Fruit fly (Drosophila melanogaster): ENCODE measurements around the gene CG10469.

The CG10469 gene

DNA sequence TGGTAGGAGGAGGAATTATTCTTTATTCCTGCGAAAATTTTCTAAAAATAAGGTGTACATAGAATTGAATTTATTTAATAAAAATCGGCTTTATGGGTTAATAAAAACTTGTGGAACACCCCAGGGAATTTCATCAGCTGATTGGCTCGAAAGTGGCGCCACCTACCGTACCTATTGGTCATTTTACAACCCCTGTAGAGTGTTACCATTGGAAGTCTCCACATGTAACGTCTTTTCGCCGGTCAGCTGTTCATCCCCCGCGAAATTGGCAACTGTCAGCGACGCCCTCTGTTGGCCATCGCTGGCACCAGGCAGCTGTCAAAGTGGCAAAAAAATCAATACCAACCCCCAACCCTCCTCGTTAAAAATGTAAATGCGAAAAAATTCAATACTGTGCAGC lies 10.6 kb downstream of the CG10469 start, which contains the start of gene CG13293 (continued):
- TF ChIP-seq stwl (tag; optimal IDR thresholded peaks at IDR 0.05): peak; percentile 28
- no peak for TF ChIP-seq psq (GFP tag; optimal IDR thresholded peaks at IDR 0.05)
- peak; percentile 69 for TF ChIP-seq sqz (GFP tag; optimal IDR thresholded peaks at IDR 0.05)
- peak; percentile 61 for TF ChIP-seq Myb (GFP tag; optimal IDR thresholded peaks at IDR 0.05)
- peak; percentile 63 for TF ChIP-seq Med (GFP tag)

dm6 chr3L:6076429-6076828 lies 16.7 kb downstream of the CG10469 start, which contains the start of gene ssp6:
ssp6 (plus strand) TSS chr3L:6076722.
- TF ChIP-seq kni (GFP tag; optimal IDR thresholded peaks at IDR 0.05) (peak; percentile 13), chinmo (GFP tag; IDR thresholded peaks at IDR 0.05; ENCODE audit: partially characterized antibody) (0 out of 4 replicates have a peak, but pooled peaks have one; percentile 17), CG10209 (GFP tag; optimal IDR thresholded peaks at IDR 0.05) (no peak), abd-A (tag; optimal IDR thresholded peaks at IDR 0.05) (peak; percentile 75), scrt (GFP tag; optimal IDR thresholded peaks at IDR 0.05) (peak; percentile 85), CG18599 (GFP tag; optimal IDR thresholded peaks at IDR 0.05) (no peak), Deaf1 (tag; optimal IDR thresholded peaks at IDR 0.05) (peak; percentile 51), sob (GFP tag; IDR thresholded peaks at IDR 0.05) (0 out of 2 replicates have a peak, but pooled peaks have one; percentile 9), Ets65A (GFP tag) (peak; percentile 56), Med (GFP tag) (peak; percentile 39), HHEX (GFP tag; optimal IDR thresholded peaks at IDR 0.05) (no peak), ewg (GFP tag; optimal IDR thresholded peaks at IDR 0.05) (peak; percentile 82)

DNA sequence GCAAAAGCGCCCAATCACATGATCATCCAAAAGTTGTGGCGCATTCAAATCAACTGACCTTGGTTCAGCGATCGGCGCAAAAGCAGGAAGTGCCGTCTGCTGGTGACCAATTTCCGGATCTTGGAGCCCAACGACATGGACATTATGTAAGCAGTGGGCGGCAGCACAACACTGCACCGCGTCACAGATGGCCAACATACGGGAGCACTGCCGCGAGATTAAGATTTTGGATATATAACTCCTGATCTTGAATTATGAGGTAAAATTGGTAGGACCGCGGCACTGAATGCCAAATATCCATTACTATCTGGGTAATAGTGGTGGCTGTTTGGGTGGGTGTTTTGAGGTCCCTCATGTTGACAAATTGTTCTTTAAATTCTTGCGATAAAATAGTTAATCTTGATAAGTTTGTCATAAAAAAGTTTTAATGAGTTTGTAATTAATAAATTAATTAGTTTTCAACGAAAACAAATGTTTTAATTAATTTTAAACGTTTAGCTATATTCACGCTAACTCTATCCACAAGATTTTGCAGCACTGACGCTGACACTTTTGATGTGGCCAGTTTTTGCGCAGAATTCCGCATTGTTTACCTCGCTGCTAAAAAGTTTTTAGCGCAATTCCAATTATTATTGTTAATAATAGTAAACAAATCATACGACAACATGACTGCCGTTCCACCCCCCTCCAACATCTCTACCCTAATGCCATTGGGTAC lies 18.0 kb downstream of the CG10469 start, which contains the start of the genes CG13295 and CG6610:
Gene CG13295 (minus strand): TSS at position 271 of the 718 bp plus-strand sequence.
Gene CG6610 (plus strand): TSS at position 562 of the 718 bp plus-strand sequence.
- 0 out of 2 replicates have a peak, but pooled peaks have one; percentile 28 for TF ChIP-seq CG32772 (GFP tag; IDR thresholded peaks at IDR 0.05)
- no peak for TF ChIP-seq ase (GFP tag; IDR thresholded peaks at IDR 0.05)
- peak; percentile 61 for TF ChIP-seq CG12659 (GFP tag; optimal IDR thresholded peaks at IDR 0.05)
- TF ChIP-seq E2f1 (GFP tag; IDR thresholded peaks at IDR 0.05): no peak
- TF ChIP-seq luna (GFP tag; optimal IDR thresholded peaks at IDR 0.05): no peak
- TF ChIP-seq CG5953 (GFP tag; IDR thresholded peaks at IDR 0.05): no peak
- no peak for TF ChIP-seq CG1024 (GFP tag; IDR thresholded peaks at IDR 0.05)
- TF ChIP-seq CG17802 (tag; optimal IDR thresholded peaks at IDR 0.05): no peak
- TF ChIP-seq kni (GFP tag; optimal IDR thresholded peaks at IDR 0.05): no peak
- TF ChIP-seq insv (GFP tag; optimal IDR thresholded peaks at IDR 0.05): peak in 1 of 2 experiments; percentile 25
- peak in 1 of 3 experiments; percentile 25 for TF ChIP-seq Stat92E (GFP tag; optimal IDR thresholded peaks at IDR 0.05)
- peak; percentile 59 for TF ChIP-seq pho (GFP tag; optimal IDR thresholded peaks at IDR 0.05)
- TF ChIP-seq twi (tag; optimal IDR thresholded peaks at IDR 0.05): peak; percentile 64
- TF ChIP-seq CG9932 (GFP tag; IDR thresholded peaks at IDR 0.05): peak; percentile 83
- peak; percentile 97 for TF ChIP-seq Sry-β (GFP tag; optimal IDR thresholded peaks at IDR 0.05)
- peak; percentile 19 for TF ChIP-seq Max (GFP tag; optimal IDR thresholded peaks at IDR 0.05)
- no peak for TF ChIP-seq z (GFP tag; IDR thresholded peaks at IDR 0.05)
- TF ChIP-seq gro (GFP tag; optimal IDR thresholded peaks at IDR 0.05): no peak
- no peak for TF ChIP-seq CG12942 (GFP tag; optimal IDR thresholded peaks at IDR 0.05)
- TF ChIP-seq CG9215 (GFP tag; IDR thresholded peaks at IDR 0.05): peak; percentile 66
- no peak for TF ChIP-seq ci (GFP tag; IDR thresholded peaks at IDR 0.05)
- peak; percentile 56 for TF ChIP-seq CG13296 (GFP tag; optimal IDR thresholded peaks at IDR 0.05)
- no peak for TF ChIP-seq MTF-1 (GFP tag; optimal IDR thresholded peaks at IDR 0.05; ENCODE audit: borderline replicate concordance)
- TF ChIP-seq trem (tag; optimal IDR thresholded peaks at IDR 0.05): peak; percentile 58
- TF ChIP-seq CkIIα-i1 (GFP tag; IDR thresholded peaks at IDR 0.05): no peak
- TF ChIP-seq CG12104 (GFP tag; optimal IDR thresholded peaks at IDR 0.05): no peak
- peak; percentile 26 for TF ChIP-seq Hmr (GFP tag; optimal IDR thresholded peaks at IDR 0.05)
- peak; percentile 38 for TF ChIP-seq BEAF-32 (GFP tag; optimal IDR thresholded peaks at IDR 0.05)
- no peak for TF ChIP-seq D (optimal IDR thresholded peaks at IDR 0.05)
- peak; percentile 17 for TF ChIP-seq D (GFP tag; optimal IDR thresholded peaks at IDR 0.05)
- no peak for TF ChIP-seq dimm (GFP tag; IDR thresholded peaks at IDR 0.05)
